Worm (Caenorhabditis elegans) whole organism, L4 larva: ENCODE results near the gene Y53C12B.1.
"Not testable (repeated sequence)": the region's sequence is repeated elsewhere in the genome, so short reads cannot be mapped to it uniquely, and the experiment has no call there.

Source experiments
- F44E2.7 ChIP-seq: fragments of 200-800 bp; sonication (Bioruptor generic); IDR thresholded peaks from 2 replicates; pipeline ENCODE4 v2.1.2; 2022; ENCODE audit warnings: missing genetic modification characterization, missing compliant biosample characterization
- R02D3.7 ChIP-seq: fragments of 150-350 bp; sonication (generic microtip); optimal IDR thresholded peaks from 3 replicates; lab custom pipeline; 2014; ENCODE audit warnings: missing biosample characterization, missing genetic modification characterization
- T20F7.1 ChIP-seq: fragments of 200-800 bp; sonication (Bioruptor generic); optimal IDR thresholded peaks from 2 replicates; lab custom pipeline; 2018; ENCODE audit warnings: mild to moderate bottlenecking, missing genetic modification characterization, missing compliant biosample characterization
- Y75B8A.6 ChIP-seq: fragments of 200-800 bp; sonication (Bioruptor generic); IDR thresholded peaks from 2 replicates; pipeline ENCODE4 v1.3.6; 2022; ENCODE audit warnings: missing genetic modification reagents, missing genetic modification characterization, missing compliant biosample characterization
- ZK337.2 ChIP-seq: fragments of 200-800 bp; sonication (Bioruptor generic); IDR thresholded peaks from 2 replicates; pipeline ENCODE4 v1.3.6; 2022; ENCODE audit warnings: missing genetic modification reagents, missing genetic modification characterization, missing compliant biosample characterization
- ZK546.5 ChIP-seq, 2 experiments: sonication (generic microtip); optimal IDR thresholded peaks; 2 replicates each; lab custom pipeline; 2017; ENCODE audit warnings: missing biosample characterization in 2 of 2, missing genetic modification characterization in 2 of 2
- aha-1 ChIP-seq: fragments of 150-350 bp; peaks from one replicate; lab custom pipeline; 2014; ENCODE audit warnings: missing biosample characterization, missing genetic modification characterization
- arid-1 ChIP-seq: fragments of 200-800 bp; sonication (Bioruptor generic); conservative IDR thresholded peaks from 2 replicates; pipeline ENCODE4 v1.3.6; 2022; ENCODE audit warnings: missing genetic modification reagents, missing genetic modification characterization, missing compliant biosample characterization
- attf-4 ChIP-seq: sonication (generic microtip); optimal IDR thresholded peaks from 3 replicates; lab custom pipeline; 2017; ENCODE audit warnings: missing biosample characterization, missing genetic modification characterization
- ceh-20 ChIP-seq: fragments of 200-800 bp; sonication (Bioruptor generic); IDR thresholded peaks from 2 replicates; pipeline ENCODE4 v1.3.6; 2022; ENCODE audit warnings: missing genetic modification reagents, missing genetic modification characterization, missing compliant biosample characterization
- daf-12 ChIP-seq: fragments of 150-350 bp; optimal IDR thresholded peaks from 2 replicates; lab custom pipeline; 2014; ENCODE audit warnings: missing biosample characterization, missing genetic modification reagents, missing genetic modification characterization
- dmd-6 ChIP-seq: fragments of 200-800 bp; sonication (Bioruptor generic); IDR thresholded peaks from 2 replicates; pipeline ENCODE4 v1.3.6; 2022; ENCODE audit warnings: missing genetic modification reagents, missing genetic modification characterization, missing compliant biosample characterization
- dve-1 ChIP-seq: sonication (generic microtip); optimal IDR thresholded peaks from 2 replicates; lab custom pipeline; 2017; ENCODE audit warnings: antibody characterized with exemption, mild to moderate bottlenecking, missing genetic modification characterization, missing compliant biosample characterization; ENCODE audit not compliant: insufficient read depth
- egl-43 ChIP-seq: fragments of 200-800 bp; sonication (Bioruptor generic); IDR thresholded peaks from 2 replicates; pipeline ENCODE4 v1.3.6; 2022; ENCODE audit warnings: missing genetic modification reagents, missing genetic modification characterization, missing compliant biosample characterization
- hlh-11 ChIP-seq: fragments of 200-800 bp; sonication (Bioruptor generic); optimal IDR thresholded peaks from 2 replicates; lab custom pipeline; 2018; ENCODE audit warnings: mild to moderate bottlenecking, missing genetic modification characterization, missing compliant biosample characterization
- hlh-30 ChIP-seq: sonication (generic microtip); optimal IDR thresholded peaks from 2 replicates; lab custom pipeline; 2017; ENCODE audit warnings: antibody characterized with exemption, mild to moderate bottlenecking, missing genetic modification characterization, missing compliant biosample characterization; ENCODE audit not compliant: insufficient read depth
- hmg-1.1 ChIP-seq: fragments of 200-800 bp; sonication (Bioruptor generic); IDR thresholded peaks from 2 replicates; pipeline ENCODE4 v1.3.6; 2022; ENCODE audit warnings: missing genetic modification reagents, missing genetic modification characterization, missing compliant biosample characterization
- lin-1 ChIP-seq: fragments of 200-800 bp; sonication (Bioruptor generic); IDR thresholded peaks from 2 replicates; pipeline ENCODE4 v1.3.6; 2022; ENCODE audit warnings: missing genetic modification reagents, missing genetic modification characterization, missing compliant biosample characterization
- lin-29 ChIP-seq: fragments of 200-800 bp; sonication (Bioruptor generic); IDR thresholded peaks from 2 replicates; pipeline ENCODE4 v1.3.6; 2022; ENCODE audit warnings: missing genetic modification reagents, missing genetic modification characterization, missing compliant biosample characterization
- lin-39 ChIP-seq: fragments of 150-350 bp; optimal IDR thresholded peaks from 2 replicates; lab custom pipeline; 2014; ENCODE audit warnings: missing biosample characterization, missing genetic modification reagents, missing genetic modification characterization
- lir-3 ChIP-seq: sonication (generic microtip); optimal IDR thresholded peaks from 2 replicates; lab custom pipeline; 2016; ENCODE audit warnings: mild to moderate bottlenecking, missing genetic modification characterization, missing compliant biosample characterization
- lsy-2 ChIP-seq, 2 experiments: fragments of 150-350 bp in 1 of 2; sonication (generic microtip) in 1 of 2; optimal IDR thresholded peaks; 2 replicates each; lab custom pipeline; 2014 to 2017; ENCODE audit warnings: missing biosample characterization in 2 of 2, missing genetic modification characterization in 2 of 2
- madf-5 ChIP-seq, 2 experiments: fragments of 200-800 bp; sonication (Bioruptor generic); IDR thresholded peaks; 2 replicates each; pipeline ENCODE4 v1.3.6; 2022; ENCODE audit warnings: missing compliant biosample characterization in 2 of 2, missing genetic modification characterization in 2 of 2
- nhr-28 ChIP-seq: fragments of 150-350 bp; optimal IDR thresholded peaks from 2 replicates; lab custom pipeline; 2014; ENCODE audit warnings: missing biosample characterization, missing genetic modification characterization
- nhr-76 ChIP-seq: fragments of 150-350 bp; optimal IDR thresholded peaks from 2 replicates; lab custom pipeline; 2014; ENCODE audit warnings: missing biosample characterization, missing genetic modification characterization
- pha-4 ChIP-seq, 2 experiments: fragments of 150-350 bp in 1 of 2; fragments of 200-800 bp in 1 of 2; sonication (Bioruptor generic) in 1 of 2; IDR thresholded peaks in 1 of 2; optimal IDR thresholded peaks in 1 of 2; 2 replicates each; pipeline versions ENCODE4 v1.3.6 to Lab custom; 2014 to 2022; ENCODE audit warnings: missing genetic modification characterization in 2 of 2, missing genetic modification reagents in 2 of 2, missing biosample characterization in 1 of 2, missing compliant biosample characterization in 1 of 2
- php-3 ChIP-seq: fragments of 200-800 bp; sonication (Bioruptor generic); IDR thresholded peaks from 2 replicates; pipeline ENCODE4 v1.3.6; 2022; ENCODE audit warnings: missing genetic modification reagents, missing genetic modification characterization, missing compliant biosample characterization
- pqm-1 ChIP-seq: sonication (generic microtip); optimal IDR thresholded peaks from 2 replicates; lab custom pipeline; 2017; ENCODE audit warnings: missing biosample characterization, missing genetic modification characterization
- rbr-2 ChIP-seq: sonication (generic microtip); optimal IDR thresholded peaks from 2 replicates; lab custom pipeline; 2016; ENCODE audit warnings: missing genotype, missing genetic modification characterization, missing compliant biosample characterization
- set-16 ChIP-seq: fragments of 200-800 bp; sonication (Bioruptor generic); IDR thresholded peaks from 2 replicates; pipeline ENCODE4 v1.3.6; 2022; ENCODE audit warnings: missing genetic modification reagents, missing genetic modification characterization, missing compliant biosample characterization
- spr-1 ChIP-seq: sonication (generic microtip); optimal IDR thresholded peaks from 2 replicates; lab custom pipeline; 2016; ENCODE audit warnings: mild to moderate bottlenecking, missing genetic modification characterization, missing compliant biosample characterization
- tra-1 ChIP-seq: fragments of 200-800 bp; sonication (Bioruptor generic); IDR thresholded peaks from 2 replicates; pipeline ENCODE4 v1.3.6; 2022; ENCODE audit warnings: missing genetic modification reagents, missing genetic modification characterization, missing compliant biosample characterization
- unc-62 ChIP-seq, 3 experiments: fragments of 150-350 bp in 1 of 3; sonication (generic microtip); optimal IDR thresholded peaks in 2 of 3; peaks in 1 of 3; 1 replicate in 1 of 3; 2 replicates in 2 of 3; lab custom pipeline; 2014 to 2017; ENCODE audit warnings: missing biosample characterization in 3 of 3, missing genetic modification characterization in 3 of 3, missing genetic modification reagents in 3 of 3, missing genotype in 1 of 3
- zag-1 ChIP-seq: fragments of 150-350 bp; optimal IDR thresholded peaks from 2 replicates; lab custom pipeline; 2014; ENCODE audit warnings: missing biosample characterization, missing genetic modification characterization
- zfp-2 ChIP-seq: sonication (generic microtip); optimal IDR thresholded peaks from 2 replicates; lab custom pipeline; 2016; ENCODE audit warnings: mild to moderate bottlenecking, missing genetic modification characterization, missing compliant biosample characterization

Y53C12B.1 gene

DNA sequence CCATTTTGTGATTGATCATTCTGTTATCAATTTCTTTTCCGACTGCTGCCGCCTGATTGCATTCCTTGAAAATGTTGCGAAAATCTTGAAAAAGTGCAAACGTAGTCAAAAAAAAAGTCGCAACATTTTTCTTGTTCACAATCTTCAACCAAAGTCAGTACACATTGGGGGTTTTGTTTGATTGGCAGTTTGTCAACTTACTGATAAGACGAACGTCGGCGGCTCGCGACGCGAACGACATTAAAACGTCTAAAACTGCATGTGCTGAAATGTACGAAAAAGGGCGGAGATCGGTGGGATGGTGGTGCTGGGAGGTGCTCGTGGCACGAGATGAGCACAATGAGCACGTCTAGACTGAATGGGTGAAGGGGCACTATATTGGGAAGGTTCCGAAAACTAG, 7.1 kb downstream of the Y53C12B.1 start (continued):
- TF ChIP-seq nhr-76 (no peak), Y75B8A.6 (GFP tag; lab: Robert Waterston, UW) (0 out of 2 replicates have a peak, but pooled peaks have one; percentile 62), zag-1 (tag; lab: Kevin White, UChicago) (no peak), lin-29 (GFP tag; lab: Robert Waterston, UW) (no peak), lin-39 (tag; lab: Kevin White, UChicago) (no peak), madf-5 (GFP tag; IDR thresholded peaks at IDR 0.05; lab: Robert Waterston, UW) (no peak), lir-3 (tag; lab: Kevin White, UChicago) (no peak), pqm-1 (tag; lab: Kevin White, UChicago) (peak; percentile 86), dve-1 (tag; lab: Kevin White, UChicago) (peak; percentile 88), ZK337.2 (GFP tag; lab: Robert Waterston, UW) (no peak), hlh-30 (tag; lab: Kevin White, UChicago) (peak; percentile 73), egl-43 (GFP tag; lab: Robert Waterston, UW) (peak; percentile 61; the same call in 1 of the 2 replicates), nhr-28 (tag; lab: Kevin White, UChicago) (peak; percentile 62)

DNA sequence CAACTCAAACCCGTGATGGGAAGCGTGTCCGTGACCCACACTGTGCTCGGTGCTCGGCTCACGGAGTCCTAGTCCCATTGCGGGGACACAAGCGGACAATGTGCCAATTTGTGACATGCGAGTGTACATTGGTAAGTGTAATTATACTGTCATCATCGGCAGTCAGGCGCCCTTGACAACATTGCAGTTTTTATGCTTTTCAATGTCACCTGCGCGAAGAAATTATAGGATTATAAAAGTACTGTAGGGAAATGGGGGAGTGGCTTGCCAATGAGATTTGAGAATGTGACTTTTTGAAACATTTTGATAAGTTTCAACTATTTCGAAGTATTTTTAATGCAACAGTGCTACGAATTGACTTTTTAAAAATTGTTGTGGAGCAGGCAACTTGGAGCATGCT, 10.1 kb downstream of the Y53C12B.1 start:
- TF ChIP-seq lsy-2 (tag; optimal IDR thresholded peaks at IDR 0.05; lab: Kevin White, UChicago) (peak in 1 of 2 experiments; percentile 4), aha-1 (tag; lab: Kevin White, UChicago) (peak; percentile 95), Y75B8A.6 (GFP tag; lab: Robert Waterston, UW) (no peak), spr-1 (tag; lab: Kevin White, UChicago) (no peak), F44E2.7 (GFP tag; lab: Robert Waterston, UW) (no peak), attf-4 (no peak)

DNA sequence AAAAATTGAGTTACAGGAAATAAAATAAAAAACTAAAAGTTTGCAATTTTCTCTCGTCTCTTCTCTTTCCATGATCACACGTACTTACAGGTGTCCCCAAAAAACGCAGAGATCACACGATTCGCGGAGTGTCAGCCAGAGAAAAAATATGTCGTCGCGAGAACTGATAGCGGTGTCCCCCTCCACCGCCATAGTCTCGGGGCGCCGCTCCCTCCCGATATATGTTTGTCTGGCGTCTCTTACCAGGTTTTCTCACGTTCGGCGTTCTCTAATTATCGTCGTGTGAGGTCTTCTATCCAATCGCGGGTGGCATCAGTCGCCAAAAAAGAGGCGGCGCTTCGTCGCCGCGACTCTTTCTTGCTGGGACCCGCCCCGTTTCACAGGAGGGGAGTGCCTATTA, 14.1 kb downstream of the Y53C12B.1 start, which contains the start of gene mab-3:
TSS of gene mab-3 (plus strand) at position 328 of the 400 bp plus-strand sequence.
- TF ChIP-seq ceh-20 (GFP tag; lab: Robert Waterston, UW) (0 out of 2 replicates have a peak, but pooled peaks have one; percentile 13), set-16 (GFP tag; lab: Robert Waterston, UW) (peak; percentile 67), hlh-11 (tag; lab: Kevin White, UChicago) (peak; percentile 51), egl-43 (GFP tag; lab: Robert Waterston, UW) (0 out of 2 replicates have a peak, but pooled peaks have one; percentile 15), tra-1 (GFP tag; lab: Robert Waterston, UW) (peak; percentile 98), dmd-6 (GFP tag; lab: Robert Waterston, UW) (peak; percentile 59), pha-4 (GFP tag; IDR thresholded peaks at IDR 0.05; lab: Robert Waterston, UW) (peak; percentile 17; the same call in 1 of the 2 replicates), lin-1 (0 out of 2 replicates have a peak, but pooled peaks have one; percentile 46), php-3 (GFP tag; lab: Robert Waterston, UW) (peak; percentile 70), hmg-1.1 (GFP tag; lab: Robert Waterston, UW) (0 out of 2 replicates have a peak, but pooled peaks have one; percentile 41), arid-1 (GFP tag; lab: Robert Waterston, UW) (0 out of 2 replicates have a peak, but pooled peaks have one; percentile 18)
- TF ChIP-seq pha-4 (tag; optimal IDR thresholded peaks at IDR 0.05; lab: Kevin White, UChicago) = not testable (repeated sequence)
- TF ChIP-seq, all 104 proteins: peak for 11; not testable (repeated sequence) for 93

DNA sequence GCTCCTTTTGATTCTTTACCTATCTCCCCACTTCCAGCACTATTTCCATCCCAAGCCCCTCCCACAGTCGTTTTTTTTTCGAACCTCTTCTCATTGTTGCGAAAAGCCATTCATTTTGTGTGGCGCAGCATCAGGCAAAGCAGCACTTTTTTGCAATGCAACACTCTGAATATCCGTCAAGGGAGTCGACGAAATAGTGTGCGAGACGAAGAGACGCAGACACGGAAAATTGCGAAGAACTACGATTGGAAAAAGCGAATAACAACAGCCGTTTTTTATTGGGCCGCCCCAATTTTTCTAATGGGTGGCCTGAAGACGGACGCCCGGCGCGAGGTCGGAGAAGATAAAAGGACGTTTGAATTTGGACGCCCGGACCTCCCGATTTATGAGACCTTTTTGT, 16.0 kb downstream of the Y53C12B.1 start:
- TF ChIP-seq ZK546.5 (tag; optimal IDR thresholded peaks at IDR 0.05; lab: Kevin White, UChicago) (no peak), tra-1 (GFP tag; lab: Robert Waterston, UW) (no peak), daf-12 (tag; lab: Kevin White, UChicago) (no peak), rbr-2 (tag; lab: Kevin White, UChicago) (peak; percentile 28), unc-62 (GFP tag; optimal IDR thresholded peaks at IDR 0.05 in 1 of 2; lab: Kevin White, UChicago) (peak in 1 of 2 experiments; percentile 19), unc-62 (tag; optimal IDR thresholded peaks at IDR 0.05; lab: Kevin White, UChicago) (no peak), zfp-2 (tag; lab: Kevin White, UChicago) (no peak), hmg-1.1 (GFP tag; lab: Robert Waterston, UW) (peak; percentile 27; the same call in 1 of the 2 replicates), nhr-76 (no peak), hlh-11 (tag; lab: Kevin White, UChicago) (peak; percentile 3), T20F7.1 (no peak), R02D3.7 (tag; lab: Kevin White, UChicago) (no peak)
